Worm (Caenorhabditis elegans) whole organism, L4/young adult: ENCODE data around the gene try-5.
A peak's percentile ranks its signal among the peaks of the same experiment; 100 is the strongest.

Experiments used
- W03F9.2 ChIP-seq: fragments of 150-350 bp; optimal IDR thresholded peaks from 2 replicates; lab custom pipeline; 2014; ENCODE audit warnings: missing biosample characterization, missing genetic modification characterization
- dao-5 ChIP-seq: sonication (generic microtip); optimal IDR thresholded peaks from 2 replicates; lab custom pipeline; 2016; ENCODE audit warnings: missing genotype, missing genetic modification characterization, moderate library complexity, missing compliant biosample characterization
- him-1 ChIP-seq: sonication (generic microtip); optimal IDR thresholded peaks from 2 replicates; lab custom pipeline; 2016; ENCODE audit warnings: missing genotype, missing genetic modification reagents, missing genetic modification characterization, missing compliant biosample characterization

try-5 gene

DNA sequence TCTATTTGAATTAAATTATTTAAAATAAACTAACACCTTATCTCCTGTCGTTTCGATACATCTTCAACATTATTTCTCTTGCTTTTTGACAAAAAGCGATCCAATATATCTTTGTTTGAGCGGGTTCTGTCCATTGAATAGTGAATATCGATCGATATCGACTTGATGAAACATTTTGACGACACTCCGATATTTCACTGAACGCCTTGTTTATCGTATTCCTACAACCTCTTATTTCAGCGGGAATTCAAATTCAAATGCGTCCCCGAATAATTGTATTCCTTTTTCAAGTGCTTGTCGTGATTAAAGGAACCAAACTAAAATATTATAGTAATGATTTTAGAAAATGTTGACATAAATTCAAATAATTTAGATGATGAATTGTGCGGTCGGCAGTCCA lies at the start of gene try-5, which contains the start of gene K07B1.7:
Gene try-5 (plus strand): TSS at position 241 of the 400 bp plus-strand sequence.
Gene K07B1.7 (minus strand): TSS at position 159 of the 400 bp plus-strand sequence.
- TF ChIP-seq dao-5 (tag; lab: Kevin White, UChicago) (no peak), W03F9.2 (tag; lab: Kevin White, UChicago) (no peak), him-1 (tag; lab: Kevin White, UChicago) (no peak)

DNA sequence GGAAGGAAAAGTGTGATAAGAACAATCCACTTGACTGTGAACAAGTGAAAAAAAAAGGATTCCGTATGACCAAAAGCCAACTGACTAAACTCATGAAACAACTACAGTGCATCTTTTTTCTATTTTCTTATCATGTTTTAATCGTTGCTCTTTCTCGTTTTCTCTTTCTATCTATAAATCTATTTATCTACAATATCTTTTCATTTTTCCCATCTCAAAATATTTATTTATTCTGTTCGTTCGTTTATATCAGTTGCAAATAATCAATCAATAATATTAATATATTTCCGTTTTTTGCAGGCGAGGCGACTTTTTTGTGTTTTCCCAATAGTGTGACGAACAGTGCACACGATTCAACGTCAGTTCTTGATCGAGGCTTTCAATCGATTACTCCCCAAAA lies 49.5 kb upstream of the try-5 start, which contains the start of gene F44A2.5:
Gene F44A2.5 (plus strand): TSS at position 301 of the 400 bp plus-strand sequence.
- no peak for TF ChIP-seq W03F9.2 (tag; lab: Kevin White, UChicago)
- TF ChIP-seq dao-5 (tag; lab: Kevin White, UChicago), result no peak
- TF ChIP-seq him-1 (tag; lab: Kevin White, UChicago), result no peak

DNA sequence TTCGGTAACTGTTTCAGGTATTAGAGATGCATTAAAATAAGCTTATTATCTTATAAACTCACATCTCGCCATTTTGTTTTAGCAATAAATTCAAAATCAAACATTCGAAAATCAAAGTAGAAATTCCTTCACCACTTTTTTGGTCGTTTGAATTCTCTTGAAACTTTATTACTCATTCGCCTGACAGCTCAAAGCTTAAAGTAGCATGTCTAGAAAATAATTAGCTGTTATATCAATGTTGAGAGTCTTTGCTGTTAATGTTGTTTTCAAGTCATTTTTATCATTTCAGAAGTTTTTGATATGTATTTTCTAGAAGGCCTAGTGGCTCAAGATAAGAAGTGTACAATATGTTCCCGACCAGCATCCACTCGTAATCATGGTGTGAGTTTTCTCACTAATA lies 43.8 kb upstream of the try-5 start, which contains the start of gene nhr-39:
Gene nhr-39 (plus strand): TSS at position 301 of the 400 bp plus-strand sequence.
- TF ChIP-seq him-1 (tag; lab: Kevin White, UChicago) (no peak), W03F9.2 (tag; lab: Kevin White, UChicago) (no peak), dao-5 (tag; lab: Kevin White, UChicago) (no peak)

DNA sequence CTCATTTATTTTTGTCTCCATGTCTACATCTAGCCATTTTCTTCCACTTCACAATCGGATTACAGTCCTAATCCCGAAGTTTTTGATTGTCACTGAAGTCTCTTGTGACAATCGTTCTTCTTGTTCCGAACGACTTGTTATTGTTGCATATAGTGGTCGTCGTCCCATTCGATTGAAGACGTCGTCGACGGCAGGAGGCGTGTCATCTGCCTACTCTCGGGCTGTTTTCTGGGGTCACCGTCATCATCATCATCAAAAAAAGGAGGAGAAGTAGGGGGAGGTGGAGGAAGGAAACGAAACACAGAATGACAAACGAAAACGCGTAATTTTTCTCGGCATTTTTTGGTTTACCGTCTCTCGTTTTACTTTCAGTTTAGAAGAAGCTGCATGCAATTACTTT lies 41.7 kb upstream of the try-5 start, which contains the start of gene F44A2.3:
Gene F44A2.3 (plus strand): TSS at position 301 of the 400 bp plus-strand sequence.
- no peak for TF ChIP-seq W03F9.2 (tag; lab: Kevin White, UChicago)
- no peak for TF ChIP-seq dao-5 (tag; lab: Kevin White, UChicago)
- TF ChIP-seq him-1 (tag; lab: Kevin White, UChicago), result no peak

DNA sequence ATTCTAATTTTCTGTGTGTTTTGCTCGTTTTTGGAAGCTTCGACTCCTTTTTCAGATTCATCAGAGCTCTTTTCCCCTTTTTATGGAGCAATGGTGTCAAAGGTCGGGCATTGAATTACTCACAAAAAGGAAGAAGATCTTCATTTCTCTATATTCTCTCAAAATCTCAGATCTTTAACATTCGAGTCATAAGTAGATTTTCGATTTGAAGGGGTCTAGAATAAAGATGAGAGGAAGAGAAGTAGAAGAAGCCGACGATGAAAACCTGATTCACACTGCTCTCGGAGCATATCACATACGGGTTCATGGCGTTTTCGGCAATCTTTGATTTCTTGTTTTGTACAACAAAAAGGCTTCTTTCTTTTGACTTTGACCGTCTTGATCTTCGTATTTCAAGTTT lies 34.5 kb upstream of the try-5 start:
- TF ChIP-seq W03F9.2 (tag; lab: Kevin White, UChicago) (no peak), dao-5 (tag; lab: Kevin White, UChicago) (no peak), him-1 (tag; lab: Kevin White, UChicago) (no peak)

DNA sequence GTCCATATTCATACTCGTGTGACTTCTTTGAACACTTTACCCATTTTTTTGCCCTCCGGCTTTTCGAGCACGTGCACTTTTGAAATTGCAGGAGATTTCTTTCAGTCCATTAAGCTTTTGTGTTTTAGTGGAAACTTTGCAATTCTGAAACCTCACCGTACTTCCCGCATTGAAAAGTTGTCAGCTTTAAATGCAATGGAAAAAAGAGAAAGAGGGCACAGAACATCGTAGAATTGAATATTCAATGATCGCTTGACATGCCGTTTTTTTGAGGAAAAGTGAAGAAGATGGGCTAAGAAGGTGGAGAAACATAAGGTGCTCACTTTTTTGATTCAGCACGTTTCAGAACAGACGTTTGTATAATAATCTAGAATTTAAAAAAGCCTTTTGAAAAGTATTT lies 32.4 kb upstream of the try-5 start:
- TF ChIP-seq dao-5 (tag; lab: Kevin White, UChicago) (no peak), W03F9.2 (tag; lab: Kevin White, UChicago) (no peak), him-1 (tag; lab: Kevin White, UChicago) (no peak)

DNA sequence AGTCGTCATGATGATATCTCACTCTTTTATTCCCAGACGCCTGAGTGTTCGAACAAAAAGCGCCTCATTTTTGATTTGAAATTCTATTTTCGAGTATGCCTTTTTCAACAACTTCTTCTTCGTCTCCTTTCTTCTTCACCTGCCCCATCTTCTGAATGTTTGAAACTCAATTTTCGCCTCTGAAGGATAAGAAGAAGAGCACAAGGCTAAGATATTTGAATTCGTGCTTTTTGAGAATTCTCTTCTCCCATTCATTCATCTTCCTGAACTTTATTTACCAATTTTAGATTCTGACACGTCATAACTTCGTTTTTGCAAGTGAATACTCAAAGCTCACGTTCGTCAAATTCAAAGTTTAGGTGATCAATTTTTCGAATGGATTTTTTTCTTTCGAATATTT lies 29.9 kb upstream of the try-5 start:
- TF ChIP-seq him-1 (tag; lab: Kevin White, UChicago), result no peak
- TF ChIP-seq dao-5 (tag; lab: Kevin White, UChicago), result no peak
- TF ChIP-seq W03F9.2 (tag; lab: Kevin White, UChicago), result no peak

DNA sequence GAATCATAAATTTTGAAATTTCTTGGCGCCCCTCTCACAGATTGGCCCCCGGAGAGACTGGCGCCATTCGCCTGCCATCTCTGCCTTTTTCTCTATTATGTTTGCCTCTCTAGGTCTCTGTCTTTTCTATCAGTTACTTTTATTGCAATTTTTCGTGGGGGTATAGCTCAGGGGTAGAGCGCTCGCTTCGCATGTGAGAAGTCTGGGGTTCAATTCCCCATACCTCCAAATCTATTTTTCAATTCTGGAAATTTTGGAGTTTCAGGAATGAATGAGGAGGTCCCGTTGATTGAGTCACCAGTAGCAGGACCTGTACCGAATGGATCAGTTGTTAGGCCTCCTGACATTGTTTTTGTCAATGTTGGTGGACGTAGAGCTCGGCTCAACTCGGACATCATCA lies 28.8 kb upstream of the try-5 start, which contains the start of gene kvs-3:
Gene kvs-3 (plus strand): TSS at position 266 of the 400 bp plus-strand sequence.
- TF ChIP-seq W03F9.2 (tag; lab: Kevin White, UChicago) (no peak), dao-5 (tag; lab: Kevin White, UChicago) (peak; percentile 79), him-1 (tag; lab: Kevin White, UChicago) (peak; percentile 88)

DNA sequence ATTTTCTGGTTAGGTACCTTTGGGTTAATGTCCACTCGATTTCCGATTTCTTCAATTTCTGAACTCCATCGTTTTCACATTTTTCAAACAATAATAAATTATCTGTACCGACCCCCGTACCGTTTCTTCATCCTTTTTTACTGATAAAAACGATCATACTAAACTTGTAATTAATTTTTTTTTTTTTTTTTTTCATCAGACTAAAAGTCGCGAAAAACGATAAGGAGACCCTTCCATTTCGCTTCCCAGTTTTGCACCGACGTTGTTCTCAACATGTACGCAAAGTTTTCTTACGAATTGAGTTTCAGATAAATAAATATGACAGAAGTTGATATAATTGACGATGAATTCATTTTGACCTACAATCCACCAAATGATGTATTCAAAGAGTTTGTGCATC lies 25.7 kb upstream of the try-5 start, which contains the start of gene F44A2.7:
Gene F44A2.7 (plus strand): TSS at position 301 of the 400 bp plus-strand sequence.
- TF ChIP-seq him-1 (tag; lab: Kevin White, UChicago), result no peak
- no peak for TF ChIP-seq dao-5 (tag; lab: Kevin White, UChicago)
- no peak for TF ChIP-seq W03F9.2 (tag; lab: Kevin White, UChicago)

DNA sequence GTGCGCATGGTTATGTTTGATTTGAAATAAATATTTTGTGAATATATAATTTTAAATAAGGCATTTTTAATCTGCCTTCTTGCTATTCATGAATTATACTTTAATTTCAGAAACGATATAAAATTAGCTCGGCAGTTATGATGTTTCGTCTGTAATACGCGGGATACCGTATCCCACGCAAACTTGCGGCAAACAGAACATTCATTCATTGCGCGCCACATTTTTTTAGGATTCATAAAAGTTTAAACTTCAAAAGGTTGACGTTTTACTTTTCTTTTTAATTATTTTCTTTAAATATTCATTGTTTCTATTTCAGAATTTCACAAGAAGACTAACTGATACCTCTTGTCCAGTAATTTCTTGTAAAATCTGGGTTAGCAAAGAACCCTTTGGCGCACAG lies 24.0 kb upstream of the try-5 start, which contains the start of gene tag-153:
Gene tag-153 (plus strand): TSS at position 200 of the 400 bp plus-strand sequence.
- TF ChIP-seq dao-5 (tag; lab: Kevin White, UChicago) (no peak), W03F9.2 (tag; lab: Kevin White, UChicago) (no peak), him-1 (tag; lab: Kevin White, UChicago) (no peak)

DNA sequence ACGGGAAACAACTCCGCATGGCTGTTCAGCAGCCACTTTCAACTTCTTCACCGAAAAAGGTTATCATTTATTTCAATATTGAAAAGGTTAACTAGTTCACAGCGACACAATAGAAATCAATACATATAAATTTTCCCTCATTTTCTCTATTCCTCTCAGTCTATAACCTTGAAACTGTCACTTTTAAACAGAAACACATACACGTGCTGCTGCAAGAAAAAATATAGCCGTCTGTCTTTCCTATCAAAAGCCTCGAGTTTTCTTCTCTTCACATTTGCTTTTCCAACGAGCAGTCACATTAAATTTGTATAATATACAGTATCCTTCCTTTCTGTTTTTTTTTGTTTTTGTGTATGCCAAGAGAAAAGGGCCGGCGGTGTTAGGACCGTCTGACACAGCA lies 22.7 kb upstream of the try-5 start:
- TF ChIP-seq W03F9.2 (tag; lab: Kevin White, UChicago) (no peak), dao-5 (tag; lab: Kevin White, UChicago) (no peak), him-1 (tag; lab: Kevin White, UChicago) (no peak)

DNA sequence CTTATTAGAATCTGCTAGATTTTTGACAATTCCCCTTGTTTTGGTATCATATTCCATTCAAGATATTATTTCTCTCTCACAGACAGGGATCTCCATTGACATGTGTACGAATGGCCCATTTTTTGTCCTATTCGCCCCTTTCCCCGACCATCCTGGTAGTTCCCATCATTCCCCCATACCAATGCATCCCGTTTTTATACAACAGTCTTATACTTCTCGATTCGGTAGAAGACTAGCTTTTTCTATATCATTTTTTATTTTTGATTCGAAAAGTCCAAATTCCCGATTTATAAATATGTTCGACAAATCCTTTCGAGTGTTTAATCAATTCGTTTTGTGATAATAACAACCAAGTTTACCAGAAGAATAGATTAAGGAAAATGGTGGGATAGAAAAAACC lies 19.9 kb upstream of the try-5 start:
- TF ChIP-seq W03F9.2 (tag; lab: Kevin White, UChicago) (no peak), dao-5 (tag; lab: Kevin White, UChicago) (peak; percentile 20)

DNA sequence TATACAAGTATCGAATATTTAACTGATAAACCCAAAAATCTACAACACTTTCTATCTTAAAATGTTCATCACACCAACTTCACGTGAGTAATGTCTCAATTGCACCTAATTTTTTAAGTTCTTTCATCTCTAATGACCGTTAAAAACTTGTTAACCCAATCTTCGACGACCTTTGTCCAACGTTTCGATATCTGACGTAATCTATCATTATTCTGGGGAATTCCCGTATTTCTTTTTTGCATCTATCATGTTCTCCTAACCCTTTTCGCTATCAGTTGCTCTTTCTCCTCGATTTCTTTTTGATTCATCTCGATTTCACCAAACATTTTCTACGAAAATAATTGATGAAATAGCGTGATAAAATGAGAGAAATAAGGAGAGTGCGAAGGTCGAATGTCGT lies 19.2 kb upstream of the try-5 start:
- no peak for TF ChIP-seq W03F9.2 (tag; lab: Kevin White, UChicago)
- no peak for TF ChIP-seq dao-5 (tag; lab: Kevin White, UChicago)
- TF ChIP-seq him-1 (tag; lab: Kevin White, UChicago), result no peak

DNA sequence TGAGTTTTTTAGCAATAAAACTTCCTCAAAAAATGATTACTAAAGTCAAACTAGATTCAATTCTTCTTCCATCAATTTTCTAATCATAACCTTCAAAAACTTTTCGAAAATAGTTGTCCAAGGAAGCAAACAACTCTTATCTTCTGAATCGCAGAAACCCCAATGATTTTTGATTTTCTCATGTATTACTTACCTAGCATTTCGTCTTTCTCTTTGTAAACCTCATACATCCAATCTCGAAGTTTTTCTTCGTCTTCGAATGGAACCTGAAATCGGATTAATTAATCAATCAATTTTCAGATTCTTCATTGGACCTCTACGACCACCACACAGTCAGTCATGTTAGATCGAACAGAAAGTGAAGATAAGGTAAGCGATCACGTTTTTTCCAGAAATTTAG lies 18.2 kb upstream of the try-5 start, which contains the start of gene K07B1.4:
Gene K07B1.4 (plus strand): TSS at position 301 of the 400 bp plus-strand sequence.
- TF ChIP-seq dao-5 (tag; lab: Kevin White, UChicago) (no peak), him-1 (tag; lab: Kevin White, UChicago) (no peak), W03F9.2 (tag; lab: Kevin White, UChicago) (no peak)
